Worm (Caenorhabditis elegans) whole organism, L3 larva: ENCODE measurements around the gene pei-1.

Experiments used
- R02D3.7 ChIP-seq: fragments of 150-350 bp; optimal IDR thresholded peaks from 2 replicates; lab custom pipeline; 2014; ENCODE audit warnings: missing biosample characterization, missing genetic modification characterization
- ZK546.5 ChIP-seq: sonication (generic microtip); optimal IDR thresholded peaks from 2 replicates; lab custom pipeline; 2017; ENCODE audit warnings: missing biosample characterization, missing genetic modification characterization
- aly-2 ChIP-seq: fragments of 150-350 bp; optimal IDR thresholded peaks from 2 replicates; lab custom pipeline; 2014; ENCODE audit warnings: missing biosample characterization, missing genetic modification characterization
- ceh-16 ChIP-seq: sonication (generic microtip); optimal IDR thresholded peaks from 2 replicates; lab custom pipeline; 2017; ENCODE audit warnings: missing biosample characterization, missing genetic modification characterization
- ceh-82 ChIP-seq: fragments of 150-350 bp; optimal IDR thresholded peaks from 2 replicates; lab custom pipeline; 2014; ENCODE audit warnings: missing biosample characterization, missing genetic modification characterization
- ceh-9 ChIP-seq: sonication (generic microtip); optimal IDR thresholded peaks from 2 replicates; lab custom pipeline; 2018; ENCODE audit warnings: missing biosample characterization, missing genetic modification characterization
- daf-12 ChIP-seq: fragments of 150-350 bp; optimal IDR thresholded peaks from 2 replicates; lab custom pipeline; 2014; ENCODE audit warnings: missing biosample characterization, missing genetic modification reagents, missing genetic modification characterization
- egl-5 ChIP-seq: fragments of 150-350 bp; optimal IDR thresholded peaks from 2 replicates; lab custom pipeline; 2017; ENCODE audit warnings: missing biosample characterization, missing genetic modification reagents, missing genetic modification characterization, inconsistent platforms
- elt-1 ChIP-seq: fragments of 150-350 bp; optimal IDR thresholded peaks from 2 replicates; lab custom pipeline; 2014; ENCODE audit warnings: missing biosample characterization, missing genetic modification characterization
- elt-3 ChIP-seq, 3 experiments: fragments of 150-350 bp in 1 of 3; sonication (generic microtip) in 2 of 3; optimal IDR thresholded peaks; 2 replicates in 2 of 3; 4 replicates in 1 of 3; lab custom pipeline; 2014 to 2017; ENCODE audit warnings: missing biosample characterization in 3 of 3, missing genetic modification characterization in 3 of 3
- eor-1 ChIP-seq, 2 experiments: fragments of 150-350 bp; optimal IDR thresholded peaks; 2 replicates each; lab custom pipeline; 2014 to 2018; ENCODE audit warnings: missing biosample characterization in 2 of 2, missing genetic modification characterization in 2 of 2
- fkh-10 ChIP-seq: sonication (generic microtip); optimal IDR thresholded peaks from 2 replicates; lab custom pipeline; 2017; ENCODE audit warnings: missing biosample characterization, missing genetic modification reagents, missing genetic modification characterization
- fkh-2 ChIP-seq: fragments of 150-350 bp; optimal IDR thresholded peaks from 2 replicates; lab custom pipeline; 2014; ENCODE audit warnings: missing biosample characterization, missing genetic modification reagents, missing genetic modification characterization
- fos-1 ChIP-seq: fragments of 150-350 bp; optimal IDR thresholded peaks from 2 replicates; lab custom pipeline; 2014; ENCODE audit warnings: missing biosample characterization, missing genetic modification characterization
- hmg-11 ChIP-seq: sonication (generic microtip); optimal IDR thresholded peaks from 2 replicates; lab custom pipeline; 2016; ENCODE audit warnings: missing genetic modification characterization, missing compliant biosample characterization
- jun-1 ChIP-seq: fragments of 150-350 bp; optimal IDR thresholded peaks from 2 replicates; lab custom pipeline; 2014; ENCODE audit warnings: missing biosample characterization, missing genetic modification reagents, missing genetic modification characterization
- lin-15B ChIP-seq: fragments of 150-350 bp; optimal IDR thresholded peaks from 2 replicates; lab custom pipeline; 2014; ENCODE audit warnings: missing biosample characterization, missing genetic modification characterization
- lin-39 ChIP-seq: fragments of 150-350 bp; optimal IDR thresholded peaks from 2 replicates; lab custom pipeline; 2018; ENCODE audit warnings: missing biosample characterization, missing genetic modification reagents, missing genetic modification characterization
- mdl-1 ChIP-seq: fragments of 150-350 bp; optimal IDR thresholded peaks from 2 replicates; lab custom pipeline; 2014; ENCODE audit warnings: missing biosample characterization, missing genetic modification characterization
- mml-1 ChIP-seq: fragments of 150-350 bp; sonication (generic microtip); optimal IDR thresholded peaks from 3 replicates; lab custom pipeline; 2014; ENCODE audit warnings: missing biosample characterization, missing genetic modification characterization
- nfya-1 ChIP-seq: sonication (generic microtip); optimal IDR thresholded peaks from 2 replicates; lab custom pipeline; 2017; ENCODE audit warnings: missing genetic modification characterization, mild to moderate bottlenecking, missing compliant biosample characterization, antibody characterized with exemption, moderate library complexity; ENCODE audit not compliant: insufficient read depth
- nhr-11 ChIP-seq: fragments of 150-350 bp; optimal IDR thresholded peaks from 2 replicates; lab custom pipeline; 2014; ENCODE audit warnings: missing biosample characterization, missing genetic modification characterization
- nhr-23 ChIP-seq: fragments of 150-350 bp; optimal IDR thresholded peaks from 2 replicates; lab custom pipeline; 2014; ENCODE audit warnings: missing biosample characterization, missing genetic modification reagents, missing genetic modification characterization
- nhr-237 ChIP-seq: fragments of 150-350 bp; optimal IDR thresholded peaks from 2 replicates; lab custom pipeline; 2014; ENCODE audit warnings: missing biosample characterization, missing genetic modification characterization
- nhr-25 ChIP-seq: sonication (generic microtip); optimal IDR thresholded peaks from 2 replicates; lab custom pipeline; 2017; ENCODE audit warnings: missing biosample characterization, missing genetic modification characterization
- nhr-28 ChIP-seq: fragments of 150-350 bp; optimal IDR thresholded peaks from 2 replicates; lab custom pipeline; 2014; ENCODE audit warnings: missing biosample characterization, missing genetic modification characterization
- nhr-67 ChIP-seq: fragments of 150-350 bp; optimal IDR thresholded peaks from 2 replicates; lab custom pipeline; 2014; ENCODE audit warnings: missing biosample characterization, missing genetic modification characterization
- nhr-77 ChIP-seq: fragments of 150-350 bp; optimal IDR thresholded peaks from 2 replicates; lab custom pipeline; 2014; ENCODE audit warnings: missing biosample characterization, missing genetic modification characterization
- pha-4 ChIP-seq: fragments of 150-350 bp; optimal IDR thresholded peaks from 2 replicates; lab custom pipeline; 2014; ENCODE audit warnings: missing biosample characterization, missing genetic modification reagents, missing genetic modification characterization
- pqm-1 ChIP-seq: fragments of 150-350 bp; optimal IDR thresholded peaks from 2 replicates; lab custom pipeline; 2017; ENCODE audit warnings: missing biosample characterization, missing genetic modification characterization, inconsistent platforms
- sea-2 ChIP-seq: fragments of 150-350 bp; sonication (generic microtip); optimal IDR thresholded peaks from 4 replicates; lab custom pipeline; 2014; ENCODE audit warnings: missing biosample characterization, missing genetic modification reagents, missing genetic modification characterization
- snpc-4 ChIP-seq: fragments of 150-350 bp; optimal IDR thresholded peaks from 2 replicates; lab custom pipeline; 2014; ENCODE audit warnings: missing biosample characterization, missing genetic modification characterization
- tbx-2 ChIP-seq: sonication (generic microtip); optimal IDR thresholded peaks from 2 replicates; lab custom pipeline; 2016; ENCODE audit warnings: mild to moderate bottlenecking, missing genetic modification characterization, missing compliant biosample characterization
- unc-39 ChIP-seq: sonication (generic microtip); optimal IDR thresholded peaks from 4 replicates; lab custom pipeline; 2017; ENCODE audit warnings: missing biosample characterization, missing genetic modification characterization
- unc-62 ChIP-seq: fragments of 150-350 bp; sonication (generic microtip); optimal IDR thresholded peaks from 4 replicates; lab custom pipeline; 2014; ENCODE audit warnings: missing biosample characterization, missing genetic modification reagents, missing genetic modification characterization
- zag-1 ChIP-seq: fragments of 150-350 bp; optimal IDR thresholded peaks from 2 replicates; lab custom pipeline; 2014; ENCODE audit warnings: missing biosample characterization, missing genetic modification characterization
- ztf-11 ChIP-seq: fragments of 150-350 bp; optimal IDR thresholded peaks from 2 replicates; lab custom pipeline; 2014; ENCODE audit warnings: missing biosample characterization, missing genetic modification characterization
- ztf-4 ChIP-seq: fragments of 150-350 bp; optimal IDR thresholded peaks from 2 replicates; lab custom pipeline; 2014; ENCODE audit warnings: missing biosample characterization, missing genetic modification characterization

The pei-1 gene

ce11 chrIV:9592413-9592812 lies at the start of gene pei-1:
TSS of gene pei-1 (minus strand) at chrIV:9592513.
- TF ChIP-seq ZK546.5 (tag; lab: Kevin White, UChicago) (no peak), ceh-16 (tag; lab: Kevin White, UChicago) (no peak), aly-2 (tag; lab: Kevin White, UChicago) (no peak), ceh-9 (tag; lab: Kevin White, UChicago) (no peak), nhr-28 (tag; lab: Kevin White, UChicago) (no peak), lin-39 (no peak), lin-15B (tag; lab: Kevin White, UChicago) (no peak), unc-62 (no peak), ztf-11 (tag; lab: Kevin White, UChicago) (no peak), daf-12 (tag; lab: Kevin White, UChicago) (no peak), mml-1 (tag; lab: Kevin White, UChicago) (no peak), pqm-1 (tag; lab: Kevin White, UChicago) (no peak), sea-2 (no peak), ztf-4 (tag; lab: Kevin White, UChicago) (no peak), nfya-1 (tag; lab: Kevin White, UChicago) (no peak), hmg-11 (tag; lab: Kevin White, UChicago) (no peak)

ce11 chrIV:9641925-9642324 lies 49.6 kb upstream of the pei-1 start, which contains the start of gene del-2:
TSS of gene del-2 (minus strand) at chrIV:9642025.
- TF ChIP-seq snpc-4 (tag; lab: Kevin White, UChicago) = no peak
- TF ChIP-seq nhr-25 (tag; lab: Kevin White, UChicago) = no peak
- TF ChIP-seq fkh-10 (GFP tag; lab: Kevin White, UChicago) = no peak
- TF ChIP-seq nhr-77 (tag; lab: Kevin White, UChicago) = no peak
- TF ChIP-seq nhr-28 (tag; lab: Kevin White, UChicago) = no peak
- no peak for TF ChIP-seq ceh-82 (tag; lab: Kevin White, UChicago)
- no peak for TF ChIP-seq elt-3 (tag; optimal IDR thresholded peaks at IDR 0.05; lab: Kevin White, UChicago)
- TF ChIP-seq zag-1 (tag; lab: Kevin White, UChicago) = no peak
- TF ChIP-seq nhr-237 = no peak
- TF ChIP-seq pha-4 = no peak
- no peak for TF ChIP-seq fkh-2 (tag; lab: Kevin White, UChicago)
- no peak for TF ChIP-seq egl-5 (tag; lab: Kevin White, UChicago)
- TF ChIP-seq unc-39 = no peak
- TF ChIP-seq nhr-67 (tag; lab: Kevin White, UChicago) = no peak
- TF ChIP-seq ZK546.5 (tag; lab: Kevin White, UChicago) = no peak
- no peak for TF ChIP-seq ztf-4 (tag; lab: Kevin White, UChicago)
- TF ChIP-seq jun-1 (tag; lab: Kevin White, UChicago) = no peak
- TF ChIP-seq nhr-23 (tag; lab: Kevin White, UChicago) = no peak
- no peak for TF ChIP-seq mdl-1 (tag; lab: Kevin White, UChicago)

DNA sequence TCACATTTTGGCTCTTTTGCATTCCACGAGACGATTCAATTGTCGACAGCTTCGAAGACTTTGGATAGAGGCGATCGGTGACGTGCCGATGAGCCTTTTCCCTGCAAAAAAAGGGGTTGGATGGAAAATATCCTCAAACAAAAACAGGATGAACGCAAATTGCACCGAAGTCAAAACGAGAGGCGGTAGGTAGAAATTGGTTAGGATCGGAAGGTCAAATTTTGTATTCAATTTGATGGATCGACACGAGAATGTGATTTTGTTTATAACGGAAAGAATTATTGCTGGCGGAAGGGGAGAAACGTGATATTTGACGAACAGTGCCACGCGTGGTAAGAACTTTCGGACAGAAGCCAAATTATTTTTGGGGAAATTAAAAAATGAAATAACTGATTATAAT lies 42.5 kb upstream of the pei-1 start, which contains the start of gene mca-1:
Gene mca-1, minus strand, starts transcription at position 101 of the 400 bp plus-strand sequence.
- TF ChIP-seq nhr-11 (tag; lab: Kevin White, UChicago) (no peak), ceh-82 (tag; lab: Kevin White, UChicago) (no peak), fos-1 (no peak), ceh-9 (tag; lab: Kevin White, UChicago) (no peak), elt-3 (tag; optimal IDR thresholded peaks at IDR 0.05; lab: Kevin White, UChicago) (no peak), eor-1 (tag; optimal IDR thresholded peaks at IDR 0.05; lab: Kevin White, UChicago) (no peak), R02D3.7 (tag; lab: Kevin White, UChicago) (no peak), elt-1 (tag; lab: Kevin White, UChicago) (no peak), tbx-2 (tag; lab: Kevin White, UChicago) (no peak), ceh-16 (tag; lab: Kevin White, UChicago) (no peak), daf-12 (tag; lab: Kevin White, UChicago) (no peak)
- TF ChIP-seq, all 47 proteins: peak for 0

ce11 chrIV:9633889-9634288 lies 41.6 kb upstream of the pei-1 start:
- TF ChIP-seq fkh-2 (tag; lab: Kevin White, UChicago) (no peak), elt-3 (tag; optimal IDR thresholded peaks at IDR 0.05; lab: Kevin White, UChicago) (peak in 1 of 3 experiments; percentile 2)
